Fruit fly (Drosophila melanogaster) whole organism, pupa: ENCODE data around the gene Scp2.

Source experiments
- CG4496 ChIP-seq: fragments of 200-800 bp; sonication (Bioruptor generic); IDR thresholded peaks from 3 replicates; pipeline ENCODE4 v1.3.6; 2022; ENCODE audit warnings: missing biosample characterization, missing genetic modification characterization
- gl ChIP-seq: fragments of 200-800 bp; sonication (Bioruptor generic); optimal IDR thresholded peaks from 2 replicates; lab custom pipeline; 2018; ENCODE audit warnings: missing biosample characterization, mild to moderate bottlenecking, missing genetic modification characterization

- TF ChIP-seq gl (tag; lab: Kevin White, UChicago) (peak; percentile 71), CG4496 (GFP tag; lab: Robert Waterston, UW) (no peak)
Measured at dm6 chr3R:16524593-16525111, 58.8 kb downstream of the Scp2 start.
